Fruit fly (Drosophila melanogaster) whole organism, embryonic: Measurements from ENCODE around the gene Gcat.

Source experiments
- B-H2 ChIP-seq: fragments of 200-800 bp; sonication (Bioruptor generic); optimal IDR thresholded peaks from 2 replicates; lab custom pipeline; 2018; ENCODE audit warnings: missing biosample characterization, mild to moderate bottlenecking, missing genetic modification characterization
- BEAF-32 ChIP-seq: fragments of 200-800 bp; sonication (Bioruptor generic); optimal IDR thresholded peaks from 3 replicates; lab custom pipeline; 2017; ENCODE audit warnings: missing biosample characterization, missing genetic modification characterization, mild to moderate bottlenecking, moderate library complexity, missing genetic modification reagents
- BtbVII ChIP-seq: fragments of 200-800 bp; sonication (Bioruptor generic); optimal IDR thresholded peaks from 3 replicates; lab custom pipeline; 2017; ENCODE audit warnings: missing biosample characterization, mild to moderate bottlenecking, missing genetic modification characterization
- CG11085 ChIP-seq: fragments of 200-800 bp; sonication (Bioruptor generic); IDR thresholded peaks from 2 replicates; pipeline ENCODE4 v1.3.6; 2022; ENCODE audit warnings: missing biosample characterization, missing genetic modification characterization
- CG12659 ChIP-seq: fragments of 200-800 bp; sonication (Bioruptor generic); optimal IDR thresholded peaks from 3 replicates; lab custom pipeline; 2017; ENCODE audit warnings: mild to moderate bottlenecking, missing biosample characterization, missing genetic modification reagents, missing genetic modification characterization
- CG13424 ChIP-seq: fragments of 200-800 bp; sonication (Bioruptor generic); optimal IDR thresholded peaks from 2 replicates; lab custom pipeline; 2019; ENCODE audit warnings: missing biosample characterization, mild to moderate bottlenecking, missing genetic modification characterization, moderate library complexity
- CG13894 ChIP-seq: fragments of 200-800 bp; sonication (Bioruptor generic); optimal IDR thresholded peaks from 3 replicates; lab custom pipeline; 2018; ENCODE audit warnings: missing biosample characterization, mild to moderate bottlenecking, missing genetic modification characterization, moderate library complexity
- CG1529 ChIP-seq: fragments of 200-800 bp; sonication (Bioruptor generic); optimal IDR thresholded peaks from 3 replicates; lab custom pipeline; 2018; ENCODE audit warnings: missing biosample characterization, missing genetic modification characterization
- CG17612 ChIP-seq: fragments of 200-800 bp; sonication (Bioruptor generic); IDR thresholded peaks from 2 replicates; pipeline ENCODE4 v1.3.6; 2022; ENCODE audit warnings: missing biosample characterization, missing genetic modification characterization
- CG18599 ChIP-seq: fragments of 200-800 bp; sonication (Bioruptor generic); optimal IDR thresholded peaks from 3 replicates; lab custom pipeline; 2017; ENCODE audit warnings: missing biosample characterization, missing genetic modification characterization, mild to moderate bottlenecking, moderate library complexity, missing genetic modification reagents
- CG2199 ChIP-seq: fragments of 200-800 bp; sonication (Bioruptor generic); IDR thresholded peaks from 3 replicates; pipeline ENCODE4 v1.3.6; 2022; ENCODE audit warnings: missing biosample characterization, missing genetic modification characterization
- CG43689 ChIP-seq: fragments of 200-800 bp; sonication (Bioruptor generic); IDR thresholded peaks from 2 replicates; pipeline ENCODE4 v1.3.6; 2022; ENCODE audit warnings: missing biosample characterization, missing genetic modification characterization
- CG4854 ChIP-seq: fragments of 200-800 bp; sonication (Bioruptor generic); optimal IDR thresholded peaks from 2 replicates; lab custom pipeline; 2016; ENCODE audit warnings: missing biosample characterization, missing genetic modification characterization, inconsistent platforms
- CG5180 ChIP-seq: fragments of 200-800 bp; sonication (Bioruptor generic); optimal IDR thresholded peaks from 3 replicates; lab custom pipeline; 2017; ENCODE audit warnings: missing biosample characterization, missing genetic modification characterization, mild to moderate bottlenecking, moderate library complexity, missing genetic modification reagents
- CG6254 ChIP-seq: fragments of 200-800 bp; sonication (Bioruptor generic); optimal IDR thresholded peaks from 3 replicates; lab custom pipeline; 2017; ENCODE audit warnings: mild to moderate bottlenecking, missing biosample characterization, missing genetic modification reagents, missing genetic modification characterization
- CG6813 ChIP-seq: fragments of 200-800 bp; sonication (Bioruptor generic); optimal IDR thresholded peaks from 2 replicates; lab custom pipeline; 2017; ENCODE audit warnings: missing biosample characterization, missing genetic modification characterization, mild to moderate bottlenecking, moderate library complexity, missing genetic modification reagents
- CG7963 ChIP-seq: fragments of 200-800 bp; sonication (Bioruptor generic); IDR thresholded peaks from 3 replicates; pipeline ENCODE4 v1.3.6; 2022; ENCODE audit warnings: missing biosample characterization, missing genetic modification characterization; ENCODE audit not compliant: partially characterized antibody
- CG8765 ChIP-seq: fragments of 200-800 bp; sonication (Bioruptor generic); IDR thresholded peaks from 2 replicates; pipeline ENCODE4 v1.3.6; 2022; ENCODE audit warnings: missing biosample characterization, missing genetic modification characterization
- CG9876 ChIP-seq: fragments of 200-800 bp; sonication (Bioruptor generic); optimal IDR thresholded peaks from 2 replicates; lab custom pipeline; 2016; ENCODE audit warnings: missing biosample characterization, missing genetic modification characterization
- CkIIα-i1 ChIP-seq: fragments of 200-800 bp; sonication (Bioruptor generic); IDR thresholded peaks from 2 replicates; pipeline ENCODE4 v1.3.6; 2022; ENCODE audit warnings: missing biosample characterization, missing genetic modification characterization
- Dad ChIP-seq: fragments of 200-800 bp; sonication (Bioruptor generic); optimal IDR thresholded peaks from 3 replicates; lab custom pipeline; 2016; ENCODE audit warnings: missing biosample characterization, missing genetic modification characterization
- Dp ChIP-seq: fragments of 200-800 bp; sonication (Bioruptor generic); optimal IDR thresholded peaks from 2 replicates; lab custom pipeline; 2018; ENCODE audit warnings: missing biosample characterization, mild to moderate bottlenecking, missing genetic modification characterization, moderate library complexity
- Drgx ChIP-seq: fragments of 200-800 bp; sonication (Bioruptor generic); IDR thresholded peaks from 2 replicates; pipeline ENCODE4 v1.3.6; 2022; ENCODE audit warnings: missing biosample characterization, missing genetic modification characterization
- HLH54F ChIP-seq: fragments of 200-800 bp; sonication (Bioruptor generic); optimal IDR thresholded peaks from 3 replicates; lab custom pipeline; 2016; ENCODE audit warnings: missing biosample characterization, missing genetic modification characterization
- Lim3 ChIP-seq: fragments of 200-800 bp; sonication (Bioruptor generic); IDR thresholded peaks from 2 replicates; pipeline ENCODE4 v1.3.6; 2022; ENCODE audit warnings: missing biosample characterization, missing genetic modification characterization
- Nf-YA ChIP-seq: fragments of 200-800 bp; sonication (Bioruptor generic); IDR thresholded peaks from 2 replicates; pipeline ENCODE4 v1.3.6; 2022; ENCODE audit warnings: missing biosample characterization, missing genetic modification characterization
- Ssrp ChIP-seq: fragments of 200-800 bp; sonication (Bioruptor generic); optimal IDR thresholded peaks from 2 replicates; lab custom pipeline; 2018; ENCODE audit warnings: missing biosample characterization, mild to moderate bottlenecking, missing genetic modification characterization, moderate library complexity
- Usf ChIP-seq: fragments of 200-800 bp; sonication (Bioruptor generic); optimal IDR thresholded peaks from 2 replicates; lab custom pipeline; 2017; ENCODE audit warnings: missing genotype, missing biosample characterization, missing genetic modification characterization
- bbx ChIP-seq: fragments of 200-800 bp; sonication (Bioruptor generic); IDR thresholded peaks from 2 replicates; pipeline ENCODE4 v1.3.6; 2022; ENCODE audit warnings: missing biosample characterization, missing genetic modification characterization; ENCODE audit not compliant: partially characterized antibody
- croc ChIP-seq: fragments of 200-800 bp; sonication (Bioruptor generic); conservative IDR thresholded peaks from 3 replicates; pipeline ENCODE4 v1.3.6; 2022; ENCODE audit warnings: missing biosample characterization, missing genetic modification characterization
- dmrt11E ChIP-seq: fragments of 200-800 bp; sonication (Bioruptor generic); optimal IDR thresholded peaks from 3 replicates; lab custom pipeline; 2018; ENCODE audit warnings: missing biosample characterization, mild to moderate bottlenecking, missing genetic modification characterization, moderate library complexity
- fu2 ChIP-seq: fragments of 200-800 bp; sonication (Bioruptor generic); optimal IDR thresholded peaks from 2 replicates; lab custom pipeline; 2016; ENCODE audit warnings: missing biosample characterization, missing genetic modification characterization
- grn ChIP-seq: fragments of 200-800 bp; sonication (Bioruptor generic); optimal IDR thresholded peaks from 3 replicates; lab custom pipeline; 2017; ENCODE audit warnings: missing biosample characterization, missing genetic modification characterization
- hbn ChIP-seq: fragments of 200-800 bp; sonication (Bioruptor generic); IDR thresholded peaks from 2 replicates; pipeline ENCODE4 v1.3.6; 2022; ENCODE audit warnings: missing biosample characterization, missing genetic modification characterization; ENCODE audit not compliant: partially characterized antibody
- lmd ChIP-seq: fragments of 200-800 bp; sonication (Bioruptor generic); IDR thresholded peaks from 2 replicates; pipeline ENCODE4 v1.3.6; 2022; ENCODE audit warnings: missing biosample characterization, missing genetic modification characterization
- lov ChIP-seq, 2 experiments: fragments of 200-800 bp in 1 of 2; fragments of >200 bp in 1 of 2; sonication (Bioruptor generic) in 1 of 2; IDR thresholded peaks in 1 of 2; optimal IDR thresholded peaks in 1 of 2; 2 replicates in 1 of 2; 3 replicates in 1 of 2; pipeline versions ENCODE4 v1.3.6 to Lab custom; 2017 to 2022; ENCODE audit warnings: missing biosample characterization in 1 of 2, missing genetic modification characterization in 1 of 2
- p53 ChIP-seq: fragments of 200-800 bp; sonication (Bioruptor generic); optimal IDR thresholded peaks from 2 replicates; lab custom pipeline; 2016; ENCODE audit warnings: missing biosample characterization, missing genetic modification characterization
- pfk ChIP-seq: fragments of 200-800 bp; sonication (Bioruptor generic); optimal IDR thresholded peaks from 2 replicates; lab custom pipeline; 2018; ENCODE audit warnings: missing biosample characterization, mild to moderate bottlenecking, missing genetic modification characterization, moderate library complexity
- pum ChIP-seq: fragments of 200-800 bp; sonication (Bioruptor generic); optimal IDR thresholded peaks from 2 replicates; lab custom pipeline; 2016; ENCODE audit warnings: missing biosample characterization, missing genetic modification characterization
- run ChIP-seq: fragments of 200-800 bp; sonication (Bioruptor generic); optimal IDR thresholded peaks from 3 replicates; lab custom pipeline; 2018; ENCODE audit warnings: missing biosample characterization, mild to moderate bottlenecking, missing genetic modification characterization
- scrt ChIP-seq: fragments of 200-800 bp; sonication (Bioruptor generic); optimal IDR thresholded peaks from 2 replicates; lab custom pipeline; 2018; ENCODE audit warnings: missing biosample characterization, mild to moderate bottlenecking, missing genetic modification characterization, moderate library complexity
- sim ChIP-seq: fragments of 200-800 bp; sonication (Bioruptor generic); IDR thresholded peaks from 2 replicates; pipeline ENCODE4 v1.3.6; 2022; ENCODE audit warnings: missing biosample characterization, missing genetic modification characterization
- slp2 ChIP-seq: fragments of 200-800 bp; sonication (Bioruptor generic); optimal IDR thresholded peaks from 2 replicates; lab custom pipeline; 2016; ENCODE audit warnings: missing biosample characterization, missing genetic modification characterization
- stc ChIP-seq: fragments of 200-800 bp; sonication (Bioruptor generic); IDR thresholded peaks from 2 replicates; pipeline ENCODE4 v1.3.6; 2022; ENCODE audit warnings: missing biosample characterization, missing genetic modification characterization
- stwl ChIP-seq: fragments of 200-800 bp; sonication (Bioruptor generic); optimal IDR thresholded peaks from 3 replicates; lab custom pipeline; 2018; ENCODE audit warnings: missing biosample characterization, mild to moderate bottlenecking, missing genetic modification characterization, moderate library complexity
- sug ChIP-seq: fragments of 200-800 bp; optimal IDR thresholded peaks from 2 replicates; lab custom pipeline; 2019; ENCODE audit warnings: missing biosample characterization, mild to moderate bottlenecking, missing genetic modification characterization, moderate library complexity
- ttk ChIP-seq: fragments of 200-800 bp; sonication (Bioruptor generic); IDR thresholded peaks from 2 replicates; pipeline ENCODE4 v2.1.2; 2022; ENCODE audit warnings: missing biosample characterization, missing genetic modification characterization

The Gcat gene

dm6 chr3L:11822446-11823334, 22.0 kb upstream of the Gcat start, which contains the start of gene RpL10Ab (continued):
- TF ChIP-seq Ssrp (tag; lab: Kevin White, UChicago) (peak; percentile 35), scrt (GFP tag; lab: Kevin White, UChicago) (peak; percentile 54), pfk (peak; percentile 65), grn (GFP tag; lab: Kevin White, UChicago) (no peak), lmd (GFP tag; lab: Robert Waterston, UW) (peak; percentile 71), hbn (peak; percentile 63), lov (optimal IDR thresholded peaks at IDR 0.05; lab: Kevin White, UChicago) (no peak), lov (GFP tag; IDR thresholded peaks at IDR 0.05; lab: Robert Waterston, UW) (peak; percentile 86), sim (GFP tag; lab: Robert Waterston, UW) (no peak), Lim3 (GFP tag; lab: Robert Waterston, UW) (no peak), CG4854 (GFP tag; lab: Kevin White, UChicago) (peak; percentile 46), CG6813 (GFP tag; lab: Kevin White, UChicago) (peak; percentile 49), Nf-YA (GFP tag; lab: Robert Waterston, UW) (0 out of 2 replicates have a peak, but pooled peaks have one; percentile 51), Usf (GFP tag; lab: Kevin White, UChicago) (peak; percentile 48), CG5180 (no peak), fu2 (no peak), stc (GFP tag; lab: Robert Waterston, UW) (no peak; the same call in 1 of the 2 replicates), Dad (GFP tag; lab: Kevin White, UChicago) (peak; percentile 50), CG17612 (no peak), CG13894 (tag; lab: Kevin White, UChicago) (peak; percentile 75), BtbVII (GFP tag; lab: Kevin White, UChicago) (peak; percentile 68), CG9876 (GFP tag; lab: Kevin White, UChicago) (peak; percentile 47), CkIIα-i1 (GFP tag; lab: Robert Waterston, UW) (0 out of 2 replicates have a peak, but pooled peaks have one; percentile 15), stwl (tag; lab: Kevin White, UChicago) (peak; percentile 5), CG8765 (GFP tag; lab: Robert Waterston, UW) (peak; percentile 44; the same call in 1 of the 2 replicates), CG18599 (GFP tag; lab: Kevin White, UChicago) (peak; percentile 68), pum (peak; percentile 19), ttk (peak; percentile 48; the same call in 1 of the 2 replicates), slp2 (GFP tag; lab: Kevin White, UChicago) (peak; percentile 31), B-H2 (GFP tag; lab: Kevin White, UChicago) (peak; percentile 84), bbx (GFP tag; lab: Robert Waterston, UW) (peak; percentile 95), CG7963 (GFP tag; lab: Robert Waterston, UW) (peak; percentile 88), Drgx (GFP tag; lab: Robert Waterston, UW) (peak; percentile 21; the same call in 1 of the 2 replicates), CG1529 (GFP tag; lab: Kevin White, UChicago) (no peak), CG43689 (GFP tag; lab: Robert Waterston, UW) (peak; percentile 23; the same call in 1 of the 2 replicates), run (tag; lab: Kevin White, UChicago) (no peak), p53 (GFP tag; lab: Kevin White, UChicago) (no peak), HLH54F (GFP tag; lab: Kevin White, UChicago) (peak; percentile 32), BEAF-32 (GFP tag; lab: Kevin White, UChicago) (peak; percentile 76), CG6254 (GFP tag; lab: Kevin White, UChicago) (no peak), dmrt11E (tag; lab: Kevin White, UChicago) (peak; percentile 25), Dp (no peak), croc (GFP tag; lab: Robert Waterston, UW) (peak; percentile 53; the same call in 2 of the 3 replicates), CG2199 (GFP tag; lab: Robert Waterston, UW) (no peak), sug (peak; percentile 33), CG12659 (peak; percentile 47), CG13424 (tag; lab: Kevin White, UChicago) (peak; percentile 61), CG11085 (GFP tag; lab: Robert Waterston, UW) (peak; percentile 61)
